Fruit fly (Drosophila melanogaster) whole organism, embryonic: ENCODE data around the gene CG33796.

Experiments used
- Abd-B ChIP-seq: fragments of 200-800 bp; sonication (Bioruptor generic); optimal IDR thresholded peaks from 2 replicates; lab custom pipeline; 2018; ENCODE audit warnings: missing biosample characterization, mild to moderate bottlenecking, missing genetic modification characterization, moderate library complexity
- CG10321 ChIP-seq: fragments of 200-800 bp; sonication (Bioruptor generic); IDR thresholded peaks from 2 replicates; pipeline ENCODE4 v1.3.6; 2022; ENCODE audit warnings: missing biosample characterization, missing genetic modification characterization
- CG11398 ChIP-seq: fragments of 200-800 bp; sonication (Bioruptor generic); optimal IDR thresholded peaks from 2 replicates; lab custom pipeline; 2016; ENCODE audit warnings: missing biosample characterization, missing genetic modification characterization
- CG12155 ChIP-seq: fragments of 200-800 bp; sonication (Bioruptor generic); optimal IDR thresholded peaks from 3 replicates; lab custom pipeline; 2016; ENCODE audit warnings: missing biosample characterization, missing genetic modification characterization
- CG13296 ChIP-seq: fragments of 200-800 bp; sonication (Bioruptor generic); optimal IDR thresholded peaks from 3 replicates; lab custom pipeline; 2018; ENCODE audit warnings: missing biosample characterization, mild to moderate bottlenecking, missing genetic modification characterization
- CG13424 ChIP-seq: fragments of 200-800 bp; sonication (Bioruptor generic); optimal IDR thresholded peaks from 2 replicates; lab custom pipeline; 2019; ENCODE audit warnings: missing biosample characterization, mild to moderate bottlenecking, missing genetic modification characterization, moderate library complexity
- CG13624 ChIP-seq: fragments of 200-800 bp; sonication (Bioruptor generic); optimal IDR thresholded peaks from 2 replicates; lab custom pipeline; 2016; ENCODE audit warnings: missing biosample characterization, missing genetic modification characterization
- CG13894 ChIP-seq: fragments of 200-800 bp; sonication (Bioruptor generic); optimal IDR thresholded peaks from 3 replicates; lab custom pipeline; 2018; ENCODE audit warnings: missing biosample characterization, mild to moderate bottlenecking, missing genetic modification characterization, moderate library complexity
- CG14014 ChIP-seq: fragments of 200-800 bp; sonication (Bioruptor generic); IDR thresholded peaks from 2 replicates; pipeline ENCODE4 v1.3.6; 2022; ENCODE audit warnings: missing biosample characterization, missing genetic modification characterization
- CG14050 ChIP-seq: fragments of 200-800 bp; sonication (Bioruptor generic); IDR thresholded peaks from 3 replicates; pipeline ENCODE4 v1.3.6; 2022; ENCODE audit warnings: missing biosample characterization, missing genetic modification characterization
- CG14710 ChIP-seq: fragments of 200-800 bp; sonication (Bioruptor generic); optimal IDR thresholded peaks from 3 replicates; lab custom pipeline; 2019; ENCODE audit warnings: missing biosample characterization, mild to moderate bottlenecking, missing genetic modification characterization, moderate library complexity
- CG17829 ChIP-seq: fragments of 200-800 bp; optimal IDR thresholded peaks from 2 replicates; lab custom pipeline; 2019; ENCODE audit warnings: missing biosample characterization, mild to moderate bottlenecking, missing genetic modification characterization, moderate library complexity
- CG18599 ChIP-seq: fragments of 200-800 bp; sonication (Bioruptor generic); optimal IDR thresholded peaks from 3 replicates; lab custom pipeline; 2017; ENCODE audit warnings: missing biosample characterization, missing genetic modification characterization, mild to moderate bottlenecking, moderate library complexity, missing genetic modification reagents
- CG30020 ChIP-seq: fragments of 200-800 bp; optimal IDR thresholded peaks from 2 replicates; lab custom pipeline; 2019; ENCODE audit warnings: missing biosample characterization, mild to moderate bottlenecking, missing genetic modification characterization, moderate library complexity
- CG3407 ChIP-seq: fragments of 200-800 bp; sonication (Bioruptor generic); optimal IDR thresholded peaks from 2 replicates; lab custom pipeline; 2018; ENCODE audit warnings: missing biosample characterization, mild to moderate bottlenecking, missing genetic modification characterization
- CG34224 ChIP-seq: fragments of 200-800 bp; sonication (Bioruptor generic); IDR thresholded peaks from 3 replicates; pipeline ENCODE4 v1.3.6; 2022; ENCODE audit warnings: missing biosample characterization, missing genetic modification characterization; ENCODE audit not compliant: partially characterized antibody
- CG42726 ChIP-seq: fragments of 200-800 bp; sonication (Bioruptor generic); IDR thresholded peaks from 2 replicates; pipeline ENCODE4 v1.3.6; 2022; ENCODE audit warnings: missing biosample characterization, missing genetic modification characterization; ENCODE audit not compliant: partially characterized antibody
- CG4707 ChIP-seq: fragments of 200-800 bp; sonication (Bioruptor generic); optimal IDR thresholded peaks from 2 replicates; lab custom pipeline; 2018; ENCODE audit warnings: missing biosample characterization, mild to moderate bottlenecking, missing genetic modification characterization, moderate library complexity
- CG4730 ChIP-seq: fragments of 200-800 bp; sonication (Bioruptor generic); IDR thresholded peaks from 2 replicates; pipeline ENCODE4 v1.3.6; 2022; ENCODE audit warnings: missing biosample characterization, missing genetic modification characterization
- CG7271 ChIP-seq: fragments of 200-800 bp; sonication (Bioruptor generic); optimal IDR thresholded peaks from 2 replicates; lab custom pipeline; 2018; ENCODE audit warnings: missing biosample characterization, mild to moderate bottlenecking, missing genetic modification characterization, moderate library complexity
- CG8089 ChIP-seq: fragments of 200-800 bp; sonication (Bioruptor generic); optimal IDR thresholded peaks from 3 replicates; lab custom pipeline; 2016; ENCODE audit warnings: missing biosample characterization, missing genetic modification characterization
- CG9727 ChIP-seq: fragments of 200-800 bp; sonication (Bioruptor generic); optimal IDR thresholded peaks from 3 replicates; lab custom pipeline; 2017; ENCODE audit warnings: missing biosample characterization, mild to moderate bottlenecking, missing genetic modification characterization
- D19A ChIP-seq: fragments of 200-800 bp; optimal IDR thresholded peaks from 3 replicates; lab custom pipeline; 2019; ENCODE audit warnings: missing biosample characterization, mild to moderate bottlenecking, missing genetic modification characterization, moderate library complexity
- E2f2 ChIP-seq: fragments of 200-800 bp; sonication (Bioruptor generic); IDR thresholded peaks from 2 replicates; pipeline ENCODE4 v1.3.6; 2022; ENCODE audit warnings: missing biosample characterization, missing genetic modification characterization
- Hmr ChIP-seq: fragments of 200-800 bp; sonication (Bioruptor generic); optimal IDR thresholded peaks from 3 replicates; lab custom pipeline; 2017; ENCODE audit warnings: mild to moderate bottlenecking, missing biosample characterization, missing genetic modification reagents, missing genetic modification characterization
- Hmx ChIP-seq: fragments of 200-800 bp; sonication (Bioruptor generic); optimal IDR thresholded peaks from 2 replicates; lab custom pipeline; 2016; ENCODE audit warnings: missing biosample characterization, missing genetic modification characterization
- Mrtf ChIP-seq: fragments of 200-800 bp; sonication (Bioruptor generic); IDR thresholded peaks from 3 replicates; pipeline ENCODE4 v1.3.6; 2022; ENCODE audit warnings: missing biosample characterization, missing genetic modification characterization
- abd-A ChIP-seq: fragments of 200-800 bp; sonication (Bioruptor generic); optimal IDR thresholded peaks from 3 replicates; lab custom pipeline; 2019; ENCODE audit warnings: missing biosample characterization, mild to moderate bottlenecking, missing genetic modification characterization, moderate library complexity
- bowl ChIP-seq: fragments of 200-800 bp; sonication (Bioruptor generic); IDR thresholded peaks from 2 replicates; pipeline ENCODE4 v1.3.6; 2022; ENCODE audit warnings: missing biosample characterization, missing genetic modification characterization
- chn ChIP-seq: fragments of 200-800 bp; sonication (Bioruptor generic); optimal IDR thresholded peaks from 2 replicates; lab custom pipeline; 2016; ENCODE audit warnings: missing biosample characterization, missing genetic modification characterization
- cwo ChIP-seq: fragments of 200-800 bp; sonication (Bioruptor generic); optimal IDR thresholded peaks from 3 replicates; lab custom pipeline; 2017; ENCODE audit warnings: missing biosample characterization, missing genetic modification characterization, mild to moderate bottlenecking, moderate library complexity, missing genetic modification reagents
- dysf ChIP-seq: fragments of 200-800 bp; sonication (Bioruptor generic); IDR thresholded peaks from 3 replicates; pipeline ENCODE4 v1.3.6; 2022; ENCODE audit warnings: missing biosample characterization, missing genetic modification characterization
- ewg ChIP-seq: fragments of 200-800 bp; sonication (Bioruptor generic); optimal IDR thresholded peaks from 3 replicates; lab custom pipeline; 2017; ENCODE audit warnings: mild to moderate bottlenecking, missing biosample characterization, missing genetic modification reagents, missing genetic modification characterization
- gt ChIP-seq: fragments of 200-800 bp; sonication (Bioruptor generic); IDR thresholded peaks from 2 replicates; pipeline ENCODE4 v1.3.6; 2022; ENCODE audit warnings: missing biosample characterization, missing genetic modification characterization
- hth ChIP-seq: fragments of >200 bp; optimal IDR thresholded peaks from 2 replicates; lab custom pipeline; 2017; ENCODE audit warnings: inconsistent platforms
- kni ChIP-seq: fragments of 200-800 bp; sonication (Bioruptor generic); optimal IDR thresholded peaks from 3 replicates; lab custom pipeline; 2017; ENCODE audit warnings: mild to moderate bottlenecking, missing biosample characterization, missing genetic modification reagents, missing genetic modification characterization
- nau ChIP-seq: fragments of 200-800 bp; sonication (Bioruptor generic); optimal IDR thresholded peaks from 3 replicates; lab custom pipeline; 2017; ENCODE audit warnings: missing biosample characterization, mild to moderate bottlenecking, missing genetic modification characterization, missing genetic modification reagents
- nerfin-2 ChIP-seq: fragments of 200-800 bp; sonication (Bioruptor generic); IDR thresholded peaks from 2 replicates; pipeline ENCODE4 v1.3.6; 2022; ENCODE audit warnings: missing biosample characterization, missing genetic modification characterization; ENCODE audit not compliant: partially characterized antibody
- psq ChIP-seq: fragments of 200-800 bp; sonication (Bioruptor generic); optimal IDR thresholded peaks from 2 replicates; lab custom pipeline; 2017; ENCODE audit warnings: missing biosample characterization, missing genetic modification characterization
- sens ChIP-seq: fragments of 200-800 bp; sonication (Bioruptor generic); peaks from one replicate; lab custom pipeline; 2016; ENCODE audit warnings: missing biosample characterization, missing genetic modification characterization
- shn ChIP-seq: fragments of 200-800 bp; sonication (Bioruptor generic); optimal IDR thresholded peaks from 3 replicates; lab custom pipeline; 2016; ENCODE audit warnings: missing biosample characterization, missing genetic modification characterization
- stc ChIP-seq: fragments of 200-800 bp; sonication (Bioruptor generic); IDR thresholded peaks from 2 replicates; pipeline ENCODE4 v1.3.6; 2022; ENCODE audit warnings: missing biosample characterization, missing genetic modification characterization
- sug ChIP-seq: fragments of 200-800 bp; optimal IDR thresholded peaks from 2 replicates; lab custom pipeline; 2019; ENCODE audit warnings: missing biosample characterization, mild to moderate bottlenecking, missing genetic modification characterization, moderate library complexity
- trh ChIP-seq: fragments of 200-800 bp; sonication (Bioruptor generic); optimal IDR thresholded peaks from 2 replicates; lab custom pipeline; 2016; ENCODE audit warnings: missing biosample characterization, missing genetic modification characterization
- ttk ChIP-seq: fragments of 200-800 bp; sonication (Bioruptor generic); IDR thresholded peaks from 2 replicates; pipeline ENCODE4 v2.1.2; 2022; ENCODE audit warnings: missing biosample characterization, missing genetic modification characterization
- tx ChIP-seq: fragments of 200-800 bp; sonication (Bioruptor generic); optimal IDR thresholded peaks from 2 replicates; lab custom pipeline; 2016; ENCODE audit warnings: missing biosample characterization, missing genetic modification characterization
- unc-4 ChIP-seq: fragments of 200-800 bp; sonication (Bioruptor generic); IDR thresholded peaks from 2 replicates; pipeline ENCODE4 v1.3.6; 2022; ENCODE audit warnings: missing biosample characterization, missing genetic modification characterization; ENCODE audit not compliant: partially characterized antibody
- vnd ChIP-seq: fragments of 200-800 bp; sonication (Bioruptor generic); IDR thresholded peaks from 3 replicates; pipeline ENCODE4 v1.3.6; 2022; ENCODE audit warnings: missing biosample characterization, missing genetic modification characterization; ENCODE audit not compliant: partially characterized antibody
- wdn ChIP-seq: fragments of 200-800 bp; sonication (Bioruptor generic); IDR thresholded peaks from 2 replicates; pipeline ENCODE4 v1.3.6; 2022; ENCODE audit warnings: missing biosample characterization, missing genetic modification characterization

Gene CG33796

dm6 chr3L:16128973-16129745, 40.7 kb downstream of the CG33796 start, which contains the start of gene SsRbeta (continued):
- TF ChIP-seq Mrtf (GFP tag; lab: Robert Waterston, UW) (peak; percentile 50; the same call in 1 of the 3 replicates), CG13624 (peak; percentile 43), vnd (0 out of 3 replicates have a peak, but pooled peaks have one; percentile 39), CG14710 (peak; percentile 40), ttk (GFP tag; lab: Robert Waterston, UW) (peak; percentile 50), CG4707 (GFP tag; lab: Kevin White, UChicago) (peak; percentile 41), sens (peak; percentile 45), sug (tag; lab: Kevin White, UChicago) (no peak), wdn (GFP tag; lab: Robert Waterston, UW) (0 out of 2 replicates have a peak, but pooled peaks have one; percentile 48), hth (lab: Kevin White, UChicago) (no peak), CG7271 (tag; lab: Kevin White, UChicago) (no peak), CG10321 (GFP tag; lab: Robert Waterston, UW) (peak; percentile 31; the same call in 1 of the 2 replicates), shn (GFP tag; lab: Kevin White, UChicago) (no peak), D19A (tag; lab: Kevin White, UChicago) (peak; percentile 31), Hmr (GFP tag; lab: Kevin White, UChicago) (peak; percentile 4), CG13296 (GFP tag; lab: Kevin White, UChicago) (no peak), stc (peak; percentile 55), bowl (no peak), cwo (GFP tag; lab: Kevin White, UChicago) (no peak), abd-A (tag; lab: Kevin White, UChicago) (no peak), CG3407 (GFP tag; lab: Kevin White, UChicago) (no peak), nerfin-2 (GFP tag; lab: Robert Waterston, UW) (peak; percentile 45), CG18599 (GFP tag; lab: Kevin White, UChicago) (peak; percentile 12), CG17829 (tag; lab: Kevin White, UChicago) (no peak), CG4730 (GFP tag; lab: Robert Waterston, UW) (peak; percentile 37), CG34224 (peak; percentile 59), trh (no peak), Abd-B (GFP tag; lab: Kevin White, UChicago) (peak; percentile 3), CG12155 (no peak), CG9727 (GFP tag; lab: Kevin White, UChicago) (peak; percentile 43), CG42726 (GFP tag; lab: Robert Waterston, UW) (peak; percentile 78; the same call in 1 of the 2 replicates), CG14014 (GFP tag; lab: Robert Waterston, UW) (peak; percentile 71), dysf (GFP tag; lab: Robert Waterston, UW) (no peak; the same call in 2 of the 3 replicates), psq (GFP tag; lab: Kevin White, UChicago) (no peak), CG13424 (tag; lab: Kevin White, UChicago) (peak; percentile 37), CG8089 (GFP tag; lab: Kevin White, UChicago) (no peak), gt (no peak), CG14050 (GFP tag; lab: Robert Waterston, UW) (no peak; the same call in 2 of the 3 replicates), kni (peak; percentile 5), ewg (GFP tag; lab: Kevin White, UChicago) (peak; percentile 36), Hmx (GFP tag; lab: Kevin White, UChicago) (no peak), CG11398 (no peak), unc-4 (GFP tag; lab: Robert Waterston, UW) (peak; percentile 69), chn (GFP tag; lab: Kevin White, UChicago) (no peak), CG30020 (peak; percentile 51), nau (GFP tag; lab: Kevin White, UChicago) (no peak), CG13894 (tag; lab: Kevin White, UChicago) (no peak), E2f2 (GFP tag; lab: Robert Waterston, UW) (peak; percentile 43; the same call in 1 of the 2 replicates), tx (no peak)
